Worm (Caenorhabditis elegans): ENCODE measurements around the gene T25D1.2.

DNA sequence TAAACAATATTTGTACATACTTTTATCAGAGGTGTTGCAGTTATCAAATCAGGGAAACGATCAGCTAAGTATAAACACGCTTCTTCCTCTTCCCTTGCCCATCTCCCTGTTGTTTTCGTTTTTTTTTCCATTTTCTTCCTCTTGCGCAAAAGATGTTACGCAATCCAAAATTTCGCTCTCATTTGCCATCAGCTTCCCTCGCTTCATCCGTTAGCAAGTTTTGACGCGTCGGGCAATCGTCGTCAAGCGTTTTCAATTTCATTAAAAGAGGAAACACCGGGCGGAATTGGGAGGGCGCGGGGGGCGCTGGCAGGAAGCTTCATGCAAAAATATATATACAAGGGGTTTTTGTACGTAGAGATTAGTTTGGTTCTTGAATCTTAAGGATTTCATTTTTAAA, 14.6 kb downstream of the T25D1.2 start:
- TF ChIP-seq C34F6.9 (tag; optimal IDR thresholded peaks at IDR 0.05) (no peak), ztf-4 (tag; optimal IDR thresholded peaks at IDR 0.05) (no peak), lsy-2 (tag; optimal IDR thresholded peaks at IDR 0.05) (no peak), ceh-82 (tag; optimal IDR thresholded peaks at IDR 0.05) (no peak), F13H6.1 (tag; optimal IDR thresholded peaks at IDR 0.05) (no peak), elt-3 (tag; optimal IDR thresholded peaks at IDR 0.05) (no peak), peb-1 (tag; optimal IDR thresholded peaks at IDR 0.05) (no peak), ztf-11 (tag; optimal IDR thresholded peaks at IDR 0.05) (no peak), fos-1 (tag; optimal IDR thresholded peaks at IDR 0.05) (no peak), mab-5 (tag; optimal IDR thresholded peaks at IDR 0.05) (no peak), snpc-4 (tag; optimal IDR thresholded peaks at IDR 0.05) (no peak), nhr-11 (tag; optimal IDR thresholded peaks at IDR 0.05) (no peak)
